Fruit fly (Drosophila melanogaster): Measurements from ENCODE around the gene CG10565.
A peak's percentile ranks its signal among the peaks of the same experiment; 100 is the strongest.

CG10565 gene

dm6 chr3L:21130839-21131410 lies 5.2 kb downstream of the CG10565 start, which contains the start of gene ko (continued):
- TF ChIP-seq pita (GFP tag; optimal IDR thresholded peaks at IDR 0.05) (no peak), CG11456 (GFP tag; IDR thresholded peaks at IDR 0.05) (no peak), zfh2 (GFP tag; optimal IDR thresholded peaks at IDR 0.05) (no peak), CG18011 (GFP tag; optimal IDR thresholded peaks at IDR 0.05) (no peak), phol (tag; optimal IDR thresholded peaks at IDR 0.05) (no peak), slbo (GFP tag; IDR thresholded peaks at IDR 0.05) (no peak), YL-1 (GFP tag; optimal IDR thresholded peaks at IDR 0.05) (no peak), CG2116 (GFP tag; optimal IDR thresholded peaks at IDR 0.05) (no peak), Oaz (GFP tag; IDR thresholded peaks at IDR 0.05) (no peak), Hmr (GFP tag; optimal IDR thresholded peaks at IDR 0.05) (no peak), Fer3 (tag; optimal IDR thresholded peaks at IDR 0.05) (peak; percentile 26), scrt (GFP tag; optimal IDR thresholded peaks at IDR 0.05) (no peak), CG17802 (tag; optimal IDR thresholded peaks at IDR 0.05) (no peak), GATAe (GFP tag; conservative IDR thresholded peaks at IDR 0.05) (no peak), CG13624 (GFP tag; optimal IDR thresholded peaks at IDR 0.05) (no peak), Lpt (GFP tag; optimal IDR thresholded peaks at IDR 0.05) (no peak), CG4617 (GFP tag; optimal IDR thresholded peaks at IDR 0.05; ENCODE audit: borderline replicate concordance) (no peak), lilli (GFP tag; optimal IDR thresholded peaks at IDR 0.05) (no peak), luna (GFP tag; optimal IDR thresholded peaks at IDR 0.05) (no peak), Doc2 (GFP tag; IDR thresholded peaks at IDR 0.05) (no peak), zen (tag; optimal IDR thresholded peaks at IDR 0.05) (no peak), CG11085 (GFP tag; IDR thresholded peaks at IDR 0.05) (no peak), ranshi (GFP tag; IDR thresholded peaks at IDR 0.05) (no peak; the same call in 1 of the 2 replicates), oc (tag; optimal IDR thresholded peaks at IDR 0.05) (peak; percentile 35), CG6765 (GFP tag; optimal IDR thresholded peaks at IDR 0.05) (no peak), tgo (GFP tag; IDR thresholded peaks at IDR 0.05) (no peak), p53 (GFP tag; optimal IDR thresholded peaks at IDR 0.05) (no peak), Hsf (GFP tag; optimal IDR thresholded peaks at IDR 0.05) (peak; percentile 20), Oli (tag; optimal IDR thresholded peaks at IDR 0.05) (no peak), Optix (GFP tag; IDR thresholded peaks at IDR 0.05) (no peak), Vsx1 (GFP tag; optimal IDR thresholded peaks at IDR 0.05) (no peak), CG8089 (GFP tag; optimal IDR thresholded peaks at IDR 0.05) (peak; percentile 41), Spps (tag; optimal IDR thresholded peaks at IDR 0.05) (peak; percentile 25), dysf (GFP tag; IDR thresholded peaks at IDR 0.05) (no peak), caup (GFP tag; optimal IDR thresholded peaks at IDR 0.05; ENCODE audit: severe bottlenecking) (peak; percentile 13), h (optimal IDR thresholded peaks at IDR 0.05) (no peak), CG11695 (GFP tag; IDR thresholded peaks at IDR 0.05) (no peak), CG10431 (GFP tag; optimal IDR thresholded peaks at IDR 0.05) (peak; percentile 64), br (optimal IDR thresholded peaks at IDR 0.05) (no peak), Gug (GFP tag; IDR thresholded peaks at IDR 0.05) (no peak), Opbp (GFP tag; IDR thresholded peaks at IDR 0.05; ENCODE audit: partially characterized antibody) (no peak), Sox100B (GFP tag; optimal IDR thresholded peaks at IDR 0.05) (no peak), Tbp (GFP tag; optimal IDR thresholded peaks at IDR 0.05) (no peak), dmrt11E (tag; optimal IDR thresholded peaks at IDR 0.05) (peak; percentile 30), ac (GFP tag; optimal IDR thresholded peaks at IDR 0.05) (peak; percentile 9), B-H2 (GFP tag; optimal IDR thresholded peaks at IDR 0.05) (no peak), CrebB (tag; optimal IDR thresholded peaks at IDR 0.05) (peak; percentile 36), ro (GFP tag; IDR thresholded peaks at IDR 0.05) (no peak), nerfin-2 (GFP tag; IDR thresholded peaks at IDR 0.05; ENCODE audit: partially characterized antibody) (no peak), seq (GFP tag; IDR thresholded peaks at IDR 0.05) (no peak), ERR (GFP tag; optimal IDR thresholded peaks at IDR 0.05) (no peak), Myb (GFP tag; optimal IDR thresholded peaks at IDR 0.05) (no peak)

All from whole organism, embryonic.